Fruit fly (Drosophila melanogaster) whole organism, embryonic: Measurements from ENCODE around the gene Tace.

Source experiments
- Atf3 ChIP-seq: fragments of 200-800 bp; sonication (Bioruptor generic); optimal IDR thresholded peaks from 3 replicates; lab custom pipeline; 2016; ENCODE audit warnings: missing biosample characterization, missing genetic modification characterization
- CG12155 ChIP-seq: fragments of 200-800 bp; sonication (Bioruptor generic); optimal IDR thresholded peaks from 3 replicates; lab custom pipeline; 2016; ENCODE audit warnings: missing biosample characterization, missing genetic modification characterization
- CG13287 ChIP-seq: fragments of 200-800 bp; sonication (Bioruptor generic); IDR thresholded peaks from 2 replicates; pipeline ENCODE4 v1.3.6; 2022; ENCODE audit warnings: missing biosample characterization, missing genetic modification characterization; ENCODE audit not compliant: partially characterized antibody
- CG13775 ChIP-seq: fragments of 200-800 bp; sonication (Bioruptor generic); optimal IDR thresholded peaks from 3 replicates; lab custom pipeline; 2017; ENCODE audit warnings: missing biosample characterization, mild to moderate bottlenecking, missing genetic modification characterization
- CG15011 ChIP-seq: fragments of 200-800 bp; sonication (Bioruptor generic); optimal IDR thresholded peaks from 3 replicates; lab custom pipeline; 2018; ENCODE audit warnings: missing biosample characterization, mild to moderate bottlenecking, missing genetic modification characterization
- CG15269 ChIP-seq: fragments of 200-800 bp; sonication (Bioruptor generic); optimal IDR thresholded peaks from 2 replicates; lab custom pipeline; 2018; ENCODE audit warnings: missing biosample characterization, mild to moderate bottlenecking, missing genetic modification characterization, moderate library complexity
- CG1529 ChIP-seq: fragments of 200-800 bp; sonication (Bioruptor generic); optimal IDR thresholded peaks from 3 replicates; lab custom pipeline; 2018; ENCODE audit warnings: missing biosample characterization, missing genetic modification characterization
- CG16863 ChIP-seq: fragments of 200-800 bp; sonication (Bioruptor generic); optimal IDR thresholded peaks from 3 replicates; lab custom pipeline; 2016; ENCODE audit warnings: missing biosample characterization, missing genetic modification characterization
- CG17186 ChIP-seq: fragments of 200-800 bp; sonication (Bioruptor generic); optimal IDR thresholded peaks from 3 replicates; lab custom pipeline; 2017; ENCODE audit warnings: missing biosample characterization, missing genetic modification reagents, missing genetic modification characterization
- CG1832 ChIP-seq: fragments of 200-800 bp; sonication (Bioruptor generic); optimal IDR thresholded peaks from 2 replicates; lab custom pipeline; 2017; ENCODE audit warnings: missing biosample characterization, mild to moderate bottlenecking, missing genetic modification characterization, inconsistent platforms
- CG3163 ChIP-seq: fragments of 200-800 bp; sonication (Bioruptor generic); optimal IDR thresholded peaks from 3 replicates; lab custom pipeline; 2016; ENCODE audit warnings: missing biosample characterization, missing genetic modification characterization
- CG32532 ChIP-seq: fragments of 200-800 bp; sonication (Bioruptor generic); IDR thresholded peaks from 2 replicates; pipeline ENCODE4 v1.3.6; 2022; ENCODE audit warnings: missing biosample characterization, missing genetic modification characterization
- CG4360 ChIP-seq: fragments of 200-800 bp; sonication (Bioruptor generic); IDR thresholded peaks from 2 replicates; pipeline ENCODE4 v1.3.6; 2022; ENCODE audit warnings: missing biosample characterization, missing genetic modification characterization
- CG4424 ChIP-seq: fragments of 200-800 bp; sonication (Bioruptor generic); optimal IDR thresholded peaks from 3 replicates; lab custom pipeline; 2016; ENCODE audit warnings: missing biosample characterization, missing genetic modification characterization
- CG7786 ChIP-seq: fragments of 200-800 bp; sonication (Bioruptor generic); optimal IDR thresholded peaks from 2 replicates; lab custom pipeline; 2016; ENCODE audit warnings: missing biosample characterization, missing genetic modification characterization
- CG8089 ChIP-seq: fragments of 200-800 bp; sonication (Bioruptor generic); optimal IDR thresholded peaks from 3 replicates; lab custom pipeline; 2016; ENCODE audit warnings: missing biosample characterization, missing genetic modification characterization
- CG8290 ChIP-seq, 3 experiments: fragments of 200-800 bp; sonication (Bioruptor generic); optimal IDR thresholded peaks; 2 replicates each; lab custom pipeline; 2016 to 2019; ENCODE audit warnings: missing biosample characterization in 3 of 3, missing genetic modification characterization in 3 of 3, mild to moderate bottlenecking in 2 of 3, moderate library complexity in 1 of 3
- CG8388 ChIP-seq: fragments of 200-800 bp; sonication (Bioruptor generic); optimal IDR thresholded peaks from 2 replicates; lab custom pipeline; 2019; ENCODE audit warnings: missing biosample characterization, mild to moderate bottlenecking, missing genetic modification characterization, moderate library complexity
- Chrac-16 ChIP-seq: fragments of 200-800 bp; sonication (Bioruptor generic); optimal IDR thresholded peaks from 3 replicates; lab custom pipeline; 2016; ENCODE audit warnings: missing biosample characterization, missing genetic modification characterization
- Dip2 ChIP-seq: fragments of 200-800 bp; sonication (Bioruptor generic); IDR thresholded peaks from 2 replicates; pipeline ENCODE4 v1.3.6; 2022; ENCODE audit warnings: missing biosample characterization, missing genetic modification characterization
- Dref ChIP-seq: fragments of 200-800 bp; sonication (Bioruptor generic); IDR thresholded peaks from 2 replicates; pipeline ENCODE4 v1.3.6; 2022; ENCODE audit warnings: missing biosample characterization, missing genetic modification characterization
- Elba2 ChIP-seq: fragments of 200-800 bp; sonication (Bioruptor generic); optimal IDR thresholded peaks from 3 replicates; lab custom pipeline; 2016; ENCODE audit warnings: missing biosample characterization, missing genetic modification characterization
- Ets97D ChIP-seq: fragments of 200-800 bp; sonication (Bioruptor generic); optimal IDR thresholded peaks from 3 replicates; lab custom pipeline; 2016; ENCODE audit warnings: missing biosample characterization, missing genetic modification characterization
- Fer2 ChIP-seq: fragments of 200-800 bp; sonication (Bioruptor generic); optimal IDR thresholded peaks from 2 replicates; lab custom pipeline; 2018; ENCODE audit warnings: missing biosample characterization, mild to moderate bottlenecking, missing genetic modification characterization, moderate library complexity
- Fer3 ChIP-seq: fragments of 200-800 bp; sonication (Bioruptor generic); optimal IDR thresholded peaks from 2 replicates; lab custom pipeline; 2018; ENCODE audit warnings: missing biosample characterization, mild to moderate bottlenecking, missing genetic modification characterization, moderate library complexity
- HHEX ChIP-seq: fragments of 200-800 bp; sonication (Bioruptor generic); optimal IDR thresholded peaks from 3 replicates; lab custom pipeline; 2017; ENCODE audit warnings: missing biosample characterization, mild to moderate bottlenecking, missing genetic modification characterization, missing genetic modification reagents
- Hr78 ChIP-seq, 2 experiments: fragments of 200-800 bp in 1 of 2; fragments of >200 bp in 1 of 2; sonication (Bioruptor generic) in 1 of 2; optimal IDR thresholded peaks; 2 replicates each; lab custom pipeline; 2017 to 2019; ENCODE audit warnings: missing biosample characterization in 2 of 2, missing genetic modification characterization in 2 of 2, mild to moderate bottlenecking in 1 of 2, moderate library complexity in 1 of 2
- Jarid2 ChIP-seq: fragments of 200-800 bp; sonication (Bioruptor generic); optimal IDR thresholded peaks from 3 replicates; lab custom pipeline; 2017; ENCODE audit warnings: mild to moderate bottlenecking, missing biosample characterization, missing genetic modification reagents, missing genetic modification characterization
- PHDP ChIP-seq: fragments of 200-800 bp; sonication (Bioruptor generic); optimal IDR thresholded peaks from 3 replicates; lab custom pipeline; 2018; ENCODE audit warnings: missing biosample characterization, mild to moderate bottlenecking, missing genetic modification characterization, moderate library complexity
- Poxn ChIP-seq: fragments of 200-800 bp; sonication (Bioruptor generic); IDR thresholded peaks from 2 replicates; pipeline ENCODE4 v1.3.6; 2022; ENCODE audit warnings: missing biosample characterization, missing genetic modification characterization
- Rfx ChIP-seq: fragments of 200-800 bp; sonication (Bioruptor generic); IDR thresholded peaks from 2 replicates; pipeline ENCODE4 v1.3.6; 2022; ENCODE audit warnings: missing biosample characterization, missing genetic modification characterization
- Scr ChIP-seq: fragments of 200-800 bp; sonication (Bioruptor generic); IDR thresholded peaks from 2 replicates; pipeline ENCODE4 v1.3.6; 2022; ENCODE audit warnings: missing biosample characterization, missing genetic modification characterization; ENCODE audit not compliant: partially characterized antibody
- Taf1 ChIP-seq: fragments of 200-800 bp; sonication (Bioruptor generic); IDR thresholded peaks from 2 replicates; pipeline ENCODE4 v1.3.6; 2022; ENCODE audit warnings: missing biosample characterization, missing genetic modification characterization
- abd-A ChIP-seq: fragments of 200-800 bp; sonication (Bioruptor generic); optimal IDR thresholded peaks from 3 replicates; lab custom pipeline; 2019; ENCODE audit warnings: missing biosample characterization, mild to moderate bottlenecking, missing genetic modification characterization, moderate library complexity
- chn ChIP-seq: fragments of 200-800 bp; sonication (Bioruptor generic); optimal IDR thresholded peaks from 2 replicates; lab custom pipeline; 2016; ENCODE audit warnings: missing biosample characterization, missing genetic modification characterization
- cwo ChIP-seq: fragments of 200-800 bp; sonication (Bioruptor generic); optimal IDR thresholded peaks from 3 replicates; lab custom pipeline; 2017; ENCODE audit warnings: missing biosample characterization, missing genetic modification characterization, mild to moderate bottlenecking, moderate library complexity, missing genetic modification reagents
- dimm ChIP-seq: fragments of 200-800 bp; sonication (Bioruptor generic); IDR thresholded peaks from 2 replicates; pipeline ENCODE4 v1.3.6; 2022; ENCODE audit warnings: missing biosample characterization, missing genetic modification characterization
- ewg ChIP-seq: fragments of 200-800 bp; sonication (Bioruptor generic); optimal IDR thresholded peaks from 3 replicates; lab custom pipeline; 2017; ENCODE audit warnings: mild to moderate bottlenecking, missing biosample characterization, missing genetic modification reagents, missing genetic modification characterization
- gem ChIP-seq: fragments of 200-800 bp; sonication (Bioruptor generic); optimal IDR thresholded peaks from 2 replicates; lab custom pipeline; 2019; ENCODE audit warnings: missing biosample characterization, mild to moderate bottlenecking, missing genetic modification characterization, moderate library complexity
- gsb ChIP-seq: fragments of 200-800 bp; sonication (Bioruptor generic); IDR thresholded peaks from 2 replicates; pipeline ENCODE4 v1.3.6; 2022; ENCODE audit warnings: missing biosample characterization, missing genetic modification characterization
- maf-S ChIP-seq: fragments of 200-800 bp; sonication (Bioruptor generic); optimal IDR thresholded peaks from 2 replicates; lab custom pipeline; 2016; ENCODE audit warnings: missing biosample characterization, missing genetic modification characterization
- nmo ChIP-seq: fragments of 200-800 bp; sonication (Bioruptor generic); optimal IDR thresholded peaks from 2 replicates; lab custom pipeline; 2018; ENCODE audit warnings: missing biosample characterization, mild to moderate bottlenecking, missing genetic modification characterization, moderate library complexity
- nom ChIP-seq: fragments of 200-800 bp; sonication (Bioruptor generic); optimal IDR thresholded peaks from 2 replicates; lab custom pipeline; 2017; ENCODE audit warnings: missing biosample characterization, missing genetic modification characterization, mild to moderate bottlenecking, moderate library complexity, missing genetic modification reagents
- shn ChIP-seq: fragments of 200-800 bp; sonication (Bioruptor generic); optimal IDR thresholded peaks from 3 replicates; lab custom pipeline; 2016; ENCODE audit warnings: missing biosample characterization, missing genetic modification characterization
- ssp ChIP-seq: fragments of 200-800 bp; sonication (Bioruptor generic); IDR thresholded peaks from 2 replicates; pipeline ENCODE4 v1.3.6; 2022; ENCODE audit warnings: missing biosample characterization, missing genetic modification characterization
- stc ChIP-seq: fragments of 200-800 bp; sonication (Bioruptor generic); IDR thresholded peaks from 2 replicates; pipeline ENCODE4 v1.3.6; 2022; ENCODE audit warnings: missing biosample characterization, missing genetic modification characterization
- unpg ChIP-seq: fragments of 200-800 bp; sonication (Bioruptor generic); optimal IDR thresholded peaks from 3 replicates; lab custom pipeline; 2018; ENCODE audit warnings: missing biosample characterization, mild to moderate bottlenecking, missing genetic modification characterization, moderate library complexity
- vfl ChIP-seq: fragments of 200-800 bp; sonication (Bioruptor generic); optimal IDR thresholded peaks from 2 replicates; lab custom pipeline; 2016; ENCODE audit warnings: missing biosample characterization, missing genetic modification characterization
- wor ChIP-seq: fragments of 200-800 bp; sonication (Bioruptor generic); IDR thresholded peaks from 2 replicates; pipeline ENCODE4 v1.3.6; 2022; ENCODE audit warnings: missing biosample characterization, missing genetic modification characterization
- zfh1 ChIP-seq: fragments of 200-800 bp; sonication (Bioruptor generic); IDR thresholded peaks from 3 replicates; pipeline ENCODE4 v1.3.6; 2022; ENCODE audit warnings: missing biosample characterization, missing genetic modification characterization

Tace gene

DNA sequence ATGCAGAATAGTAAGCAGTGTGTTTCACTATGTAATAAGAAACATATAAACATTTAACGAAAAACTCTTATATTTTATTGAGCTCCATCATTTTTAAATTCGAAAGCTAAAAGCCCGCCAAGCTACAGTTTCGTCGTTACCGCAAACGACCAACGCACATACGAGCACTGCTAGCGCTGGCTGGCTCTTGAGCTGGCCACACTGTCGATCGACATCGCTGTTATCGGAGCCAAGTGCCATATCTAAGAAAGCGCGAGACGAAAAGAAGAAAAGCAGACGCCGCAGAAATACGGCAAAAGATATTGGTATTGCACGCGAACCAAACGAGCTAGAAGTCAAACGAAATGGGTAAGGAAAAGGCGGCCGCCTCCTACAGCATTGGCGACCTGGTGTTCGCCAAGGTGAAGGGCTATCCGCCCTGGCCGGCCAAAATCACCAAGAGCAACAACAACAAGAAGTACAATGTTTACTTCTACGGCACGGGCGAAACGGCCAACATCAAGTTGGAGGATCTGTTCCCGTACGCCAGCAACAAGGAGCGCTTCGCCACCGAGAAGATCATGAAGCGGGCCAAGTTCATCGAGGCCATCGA lies 52.2 kb downstream of the Tace start, which contains the start of gene Jasper (continued):
- TF ChIP-seq abd-A (tag; lab: Kevin White, UChicago) (peak; percentile 60), Taf1 (GFP tag; lab: Robert Waterston, UW) (no peak), ewg (no peak), CG4360 (GFP tag; lab: Robert Waterston, UW) (peak; percentile 88), Chrac-16 (no peak), Scr (peak; percentile 9; the same call in 1 of the 2 replicates), Atf3 (GFP tag; lab: Kevin White, UChicago) (no peak), vfl (GFP tag; lab: Kevin White, UChicago) (peak; percentile 31), CG3163 (GFP tag; lab: Kevin White, UChicago) (peak; percentile 13), Elba2 (GFP tag; lab: Kevin White, UChicago) (no peak), CG12155 (GFP tag; lab: Kevin White, UChicago) (peak; percentile 8), shn (no peak), HHEX (no peak), CG17186 (GFP tag; lab: Kevin White, UChicago) (peak; percentile 94), stc (GFP tag; lab: Robert Waterston, UW) (no peak), gsb (GFP tag; lab: Robert Waterston, UW) (no peak), CG1832 (GFP tag; lab: Kevin White, UChicago) (no peak), unpg (no peak), ssp (GFP tag; lab: Robert Waterston, UW) (no peak), chn (GFP tag; lab: Kevin White, UChicago) (no peak), dimm (no peak), CG8290 (GFP tag; optimal IDR thresholded peaks at IDR 0.05; lab: Kevin White, UChicago) (no peak), CG8290 (tag; optimal IDR thresholded peaks at IDR 0.05; lab: Kevin White, UChicago) (peak in 1 of 2 experiments; percentile 55), CG7786 (GFP tag; lab: Kevin White, UChicago) (no peak), gem (tag; lab: Kevin White, UChicago) (peak; percentile 2), wor (GFP tag; lab: Robert Waterston, UW) (no peak), CG13775 (GFP tag; lab: Kevin White, UChicago) (no peak), Jarid2 (GFP tag; lab: Kevin White, UChicago) (no peak), Dip2 (no peak), CG4424 (no peak), CG13287 (GFP tag; lab: Robert Waterston, UW) (peak; percentile 50; the same call in 1 of the 2 replicates), Fer3 (tag; lab: Kevin White, UChicago) (no peak), CG15011 (GFP tag; lab: Kevin White, UChicago) (no peak), Hr78 (GFP tag; optimal IDR thresholded peaks at IDR 0.05; lab: Kevin White, UChicago) (no peak), CG8089 (GFP tag; lab: Kevin White, UChicago) (no peak), nmo (peak; percentile 56), CG32532 (GFP tag; lab: Robert Waterston, UW) (no peak), CG15269 (tag; lab: Kevin White, UChicago) (peak; percentile 23), nom (GFP tag; lab: Kevin White, UChicago) (peak; percentile 43), Ets97D (GFP tag; lab: Kevin White, UChicago) (peak; percentile 84), Poxn (GFP tag; lab: Robert Waterston, UW) (no peak), zfh1 (no peak), Fer2 (tag; lab: Kevin White, UChicago) (no peak), PHDP (tag; lab: Kevin White, UChicago) (no peak), Rfx (peak; percentile 55), CG8388 (GFP tag; lab: Kevin White, UChicago) (no peak), CG16863 (no peak), cwo (GFP tag; lab: Kevin White, UChicago) (no peak), Dref (GFP tag; lab: Robert Waterston, UW) (peak; percentile 95), maf-S (GFP tag; lab: Kevin White, UChicago) (no peak), CG1529 (GFP tag; lab: Kevin White, UChicago) (no peak)
